Worm (Caenorhabditis elegans): ENCODE data around the gene F56A8.5.

- no peak for TF ChIP-seq med-1 (GFP tag; optimal IDR thresholded peaks at IDR 0.05; ENCODE audit: insufficient read depth)
- TF ChIP-seq cog-1 (tag; optimal IDR thresholded peaks at IDR 0.05) = no peak
- TF ChIP-seq flt-1 (GFP tag; IDR thresholded peaks at IDR 0.05) = no peak
- no peak for TF ChIP-seq ref-1 (GFP tag; conservative IDR thresholded peaks at IDR 0.05)
- TF ChIP-seq klf-2 (GFP tag; conservative IDR thresholded peaks at IDR 0.05) = no peak
- TF ChIP-seq T22C8.4 (GFP tag; IDR thresholded peaks at IDR 0.05) = no peak
Measured at ce11 chrIII:13314636-13315035, 49.0 kb downstream of the F56A8.5 start.
